Fruit fly (Drosophila melanogaster): ENCODE results near the gene mRpL23.

DNA sequence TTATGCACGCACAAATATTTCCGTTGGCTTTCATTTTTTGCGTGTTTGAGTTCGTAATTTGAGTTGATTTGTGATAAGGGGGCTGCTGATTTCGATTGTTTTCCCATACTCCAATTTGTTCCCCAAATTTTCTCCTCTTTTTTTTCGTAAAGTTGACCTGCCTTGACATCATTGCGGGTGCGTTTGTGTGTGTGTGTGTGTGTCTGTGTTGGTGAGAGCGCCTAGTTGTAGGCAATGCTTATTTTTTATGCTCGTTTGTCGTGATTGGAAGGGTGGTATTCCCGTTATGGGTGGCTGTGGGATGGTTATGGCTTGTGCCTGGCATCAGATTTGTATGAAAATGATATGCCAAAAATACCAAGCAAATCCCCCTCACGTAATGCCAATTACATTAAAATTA lies 48.2 kb downstream of the mRpL23 start:
- no peak for TF ChIP-seq psq (optimal IDR thresholded peaks at IDR 0.05)
- TF ChIP-seq h (optimal IDR thresholded peaks at IDR 0.05): no peak
- no peak for TF ChIP-seq Sin3A (optimal IDR thresholded peaks at IDR 0.05)
- TF ChIP-seq ttk (optimal IDR thresholded peaks at IDR 0.05): no peak
- no peak for TF ChIP-seq Myc (optimal IDR thresholded peaks at IDR 0.05)
- no peak for TF ChIP-seq insv (optimal IDR thresholded peaks at IDR 0.05)

All from Kc167 (cell line).